Worm (Caenorhabditis elegans): ENCODE results near the gene F55G11.6.

DNA sequence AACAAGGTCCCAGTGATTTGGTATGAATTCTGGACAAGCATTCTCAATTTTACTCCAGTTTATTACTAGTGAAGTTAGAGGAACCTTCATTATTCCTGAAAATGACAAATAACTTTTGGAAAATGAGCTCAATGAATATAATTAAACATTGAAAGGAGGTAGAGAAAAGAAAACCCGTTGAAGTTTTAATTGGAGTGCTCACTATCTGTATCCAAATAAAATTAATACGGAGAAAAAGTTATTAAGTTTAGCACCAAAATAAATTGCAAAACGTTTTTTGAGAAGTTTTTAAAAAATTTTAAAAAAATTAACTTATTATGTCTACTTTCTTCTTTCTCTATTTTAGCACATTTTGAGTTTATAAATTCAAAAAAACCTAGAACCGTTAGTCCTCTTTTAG lies 11.3 kb upstream of the F55G11.6 start, which contains the start of gene F55G11.1:
- TF ChIP-seq ceh-62 (tag; optimal IDR thresholded peaks at IDR 0.05) = no peak
- no peak for TF ChIP-seq aly-2 (tag; optimal IDR thresholded peaks at IDR 0.05)
- no peak for TF ChIP-seq zag-1 (tag; optimal IDR thresholded peaks at IDR 0.05)
- no peak for TF ChIP-seq unc-62 (GFP tag; optimal IDR thresholded peaks at IDR 0.05 in 1 of 2)
- TF ChIP-seq unc-62 (tag; optimal IDR thresholded peaks at IDR 0.05) = no peak
- no peak for TF ChIP-seq lsy-2 (tag; optimal IDR thresholded peaks at IDR 0.05)
- TF ChIP-seq ama-1 (optimal IDR thresholded peaks at IDR 0.05) = no peak

Measured in whole organism, L4 larva.